Fruit fly (Drosophila melanogaster): ENCODE measurements around the gene TrpRS-m.

Gene TrpRS-m

DNA sequence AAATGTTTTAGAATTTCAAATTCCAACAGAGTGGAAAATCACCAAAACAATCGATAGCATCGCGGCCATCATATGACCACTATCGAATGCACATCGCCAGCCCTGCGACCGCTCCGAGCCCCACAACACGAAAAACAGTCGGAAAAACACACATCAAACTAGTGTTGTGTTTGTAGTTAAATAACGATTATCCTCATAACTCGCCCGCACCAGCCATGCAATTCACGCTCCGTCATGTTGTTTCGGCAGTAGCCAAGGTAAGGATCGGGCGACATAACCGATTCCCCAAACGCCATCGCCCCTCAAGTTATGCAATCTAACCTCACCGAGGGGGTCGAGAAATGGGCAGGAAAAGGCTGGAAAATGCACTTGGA lies 2.6 kb upstream of the TrpRS-m start (continued):
- TF ChIP-seq CG32772 (GFP tag; IDR thresholded peaks at IDR 0.05) (no peak), knrl (GFP tag; IDR thresholded peaks at IDR 0.05; ENCODE audit: partially characterized antibody) (peak; percentile 61; the same call in 2 of the 3 replicates), Aef1 (GFP tag; IDR thresholded peaks at IDR 0.05) (no peak), YL-1 (GFP tag; optimal IDR thresholded peaks at IDR 0.05) (peak; percentile 61), CG14860 (GFP tag; IDR thresholded peaks at IDR 0.05; ENCODE audit: partially characterized antibody) (peak; percentile 29; the same call in 1 of the 3 replicates), CG14965 (GFP tag; optimal IDR thresholded peaks at IDR 0.05; ENCODE audit: borderline replicate concordance) (no peak), dysf (GFP tag; IDR thresholded peaks at IDR 0.05) (0 out of 3 replicates have a peak, but pooled peaks have one; percentile 15), ap (GFP tag; IDR thresholded peaks at IDR 0.05) (no peak), chinmo (GFP tag; IDR thresholded peaks at IDR 0.05; ENCODE audit: partially characterized antibody) (0 out of 4 replicates have a peak, but pooled peaks have one; percentile 62), inv (GFP tag; IDR thresholded peaks at IDR 0.05; ENCODE audit: partially characterized antibody) (peak; percentile 58; the same call in 1 of the 2 replicates), mam (GFP tag; optimal IDR thresholded peaks at IDR 0.05) (peak; percentile 21), MBD-R2 (GFP tag; IDR thresholded peaks at IDR 0.05) (peak; percentile 29; the same call in 1 of the 2 replicates), CG8765 (GFP tag; IDR thresholded peaks at IDR 0.05) (no peak), CG6765 (GFP tag; optimal IDR thresholded peaks at IDR 0.05) (no peak), CG32532 (GFP tag; IDR thresholded peaks at IDR 0.05) (peak; percentile 32), CG17186 (GFP tag; optimal IDR thresholded peaks at IDR 0.05) (no peak), Drgx (GFP tag; IDR thresholded peaks at IDR 0.05) (peak; percentile 20; the same call in 1 of the 2 replicates), CG7963 (GFP tag; IDR thresholded peaks at IDR 0.05; ENCODE audit: partially characterized antibody) (peak; percentile 60), Dll (GFP tag; IDR thresholded peaks at IDR 0.05; ENCODE audit: partially characterized antibody) (peak; percentile 76), Bgb (GFP tag; IDR thresholded peaks at IDR 0.05; ENCODE audit: partially characterized antibody) (peak; percentile 76), amos (GFP tag; IDR thresholded peaks at IDR 0.05; ENCODE audit: partially characterized antibody) (peak; percentile 83), CG31388 (GFP tag; optimal IDR thresholded peaks at IDR 0.05) (no peak), sima (GFP tag; optimal IDR thresholded peaks at IDR 0.05) (no peak), org-1 (GFP tag; optimal IDR thresholded peaks at IDR 0.05) (no peak), CG3847 (GFP tag; IDR thresholded peaks at IDR 0.05) (peak; percentile 35; the same call in 1 of the 2 replicates), Xbp1 (GFP tag; optimal IDR thresholded peaks at IDR 0.05) (peak; percentile 5), CG16813 (GFP tag; IDR thresholded peaks at IDR 0.05; ENCODE audit: partially characterized antibody) (peak; percentile 67), Gug (GFP tag; IDR thresholded peaks at IDR 0.05) (peak; percentile 38; the same call in 1 of the 4 replicates), bigmax (GFP tag; optimal IDR thresholded peaks at IDR 0.05) (peak; percentile 75), CG34224 (GFP tag; IDR thresholded peaks at IDR 0.05; ENCODE audit: partially characterized antibody) (peak; percentile 68), CG9932 (GFP tag; IDR thresholded peaks at IDR 0.05) (peak; percentile 66), fd102C (GFP tag; optimal IDR thresholded peaks at IDR 0.05) (no peak), Rx (GFP tag; IDR thresholded peaks at IDR 0.05) (no peak), Hmx (GFP tag; optimal IDR thresholded peaks at IDR 0.05) (no peak), HLH4C (GFP tag; IDR thresholded peaks at IDR 0.05; ENCODE audit: partially characterized antibody) (peak; percentile 40; the same call in 2 of the 3 replicates), CG11085 (GFP tag; IDR thresholded peaks at IDR 0.05) (peak; percentile 24; the same call in 1 of the 2 replicates), ssp (GFP tag; IDR thresholded peaks at IDR 0.05) (no peak), chn (GFP tag; optimal IDR thresholded peaks at IDR 0.05) (peak; percentile 29), Dp (GFP tag; optimal IDR thresholded peaks at IDR 0.05) (peak; percentile 30), tup (GFP tag; optimal IDR thresholded peaks at IDR 0.05) (no peak), CG1024 (GFP tag; IDR thresholded peaks at IDR 0.05) (no peak), nerfin-2 (GFP tag; IDR thresholded peaks at IDR 0.05; ENCODE audit: partially characterized antibody) (peak; percentile 68), Stat92E (GFP tag; optimal IDR thresholded peaks at IDR 0.05) (no peak), Trl (optimal IDR thresholded peaks at IDR 0.05) (no peak), Trl (GFP tag; optimal IDR thresholded peaks at IDR 0.05) (no peak), CG12769 (tag; optimal IDR thresholded peaks at IDR 0.05) (no peak), Myb (GFP tag; optimal IDR thresholded peaks at IDR 0.05) (peak; percentile 54), ato (GFP tag; IDR thresholded peaks at IDR 0.05; ENCODE audit: partially characterized antibody) (peak; percentile 71), sens (GFP tag) (peak; percentile 76)
